Fruit fly (Drosophila melanogaster): ENCODE results near the gene Ubc2.

Gene Ubc2

DNA sequence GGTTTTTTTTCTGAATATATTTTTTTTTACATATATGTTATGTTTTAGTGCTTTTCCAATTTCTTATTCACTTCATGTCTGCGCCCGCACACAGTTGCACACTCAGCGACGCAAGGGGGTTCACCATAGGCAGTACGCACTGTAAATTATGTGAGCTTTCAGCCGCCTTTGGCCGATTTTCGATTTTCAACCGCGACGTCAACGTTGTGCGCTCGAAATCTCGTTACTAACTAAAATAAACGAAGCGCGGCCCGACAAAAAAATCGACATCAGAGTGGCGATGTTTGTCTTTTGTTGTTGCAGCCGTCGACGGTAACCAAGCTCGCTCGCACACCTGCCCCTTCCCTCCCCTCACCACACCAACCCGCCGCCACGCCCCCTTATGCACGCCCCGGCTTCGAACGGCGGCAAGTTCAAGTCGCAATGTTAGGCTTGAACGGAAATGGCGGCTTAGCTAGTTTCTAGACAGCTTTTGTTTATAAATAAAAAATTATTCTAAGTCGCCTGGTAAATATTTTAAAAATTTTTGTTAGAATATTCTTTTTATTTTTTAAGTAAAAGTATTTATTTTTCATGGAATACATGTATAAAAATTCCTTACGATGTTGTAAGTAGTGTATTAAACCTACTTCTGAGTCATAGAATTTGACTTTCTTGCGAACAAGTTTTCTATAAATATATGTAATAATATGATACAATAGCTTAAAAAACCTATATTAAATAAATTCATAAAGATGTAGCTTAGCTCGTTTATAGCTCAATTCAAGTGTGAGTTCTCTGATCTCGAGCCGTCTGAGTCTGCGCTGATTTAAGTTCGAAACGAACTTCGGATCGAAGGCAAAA, 33.3 kb upstream of the Ubc2 start, which contains the start of gene CG31869 (continued):
- no peak; the same call in 2 of the 3 replicates for TF ChIP-seq CG11456 (GFP tag; IDR thresholded peaks at IDR 0.05)
- TF ChIP-seq PHDP (tag; optimal IDR thresholded peaks at IDR 0.05): no peak
- TF ChIP-seq nerfin-1 (tag; optimal IDR thresholded peaks at IDR 0.05): no peak
- TF ChIP-seq sens (GFP tag): peak; percentile 73
- no peak for TF ChIP-seq CG30403 (GFP tag; optimal IDR thresholded peaks at IDR 0.05)
- no peak for TF ChIP-seq grn (GFP tag; optimal IDR thresholded peaks at IDR 0.05)
- TF ChIP-seq wor (GFP tag; IDR thresholded peaks at IDR 0.05): no peak
- TF ChIP-seq CG17361 (GFP tag; IDR thresholded peaks at IDR 0.05): no peak
- TF ChIP-seq repo (GFP tag; optimal IDR thresholded peaks at IDR 0.05): no peak
- TF ChIP-seq Bgb (GFP tag; IDR thresholded peaks at IDR 0.05; ENCODE audit: partially characterized antibody): 0 out of 2 replicates have a peak, but pooled peaks have one; percentile 10
- peak; percentile 60 for TF ChIP-seq Drgx (GFP tag; IDR thresholded peaks at IDR 0.05)
- TF ChIP-seq CG11247 (GFP tag; IDR thresholded peaks at IDR 0.05): no peak
- TF ChIP-seq CG8290 (GFP tag; optimal IDR thresholded peaks at IDR 0.05): no peak
- TF ChIP-seq CG8290 (tag; optimal IDR thresholded peaks at IDR 0.05): no peak
- TF ChIP-seq Dbx (GFP tag; IDR thresholded peaks at IDR 0.05): no peak
- TF ChIP-seq CG3163 (GFP tag; optimal IDR thresholded peaks at IDR 0.05): no peak
- no peak for TF ChIP-seq usp (GFP tag; optimal IDR thresholded peaks at IDR 0.05)
- TF ChIP-seq B-H1 (GFP tag; IDR thresholded peaks at IDR 0.05): no peak
- TF ChIP-seq Doc3 (GFP tag; IDR thresholded peaks at IDR 0.05; ENCODE audit: partially characterized antibody): no peak
- TF ChIP-seq Aef1 (GFP tag; IDR thresholded peaks at IDR 0.05): peak; percentile 16; the same call in 1 of the 3 replicates
- no peak for TF ChIP-seq pita (GFP tag; optimal IDR thresholded peaks at IDR 0.05)
- TF ChIP-seq TFAM (GFP tag; optimal IDR thresholded peaks at IDR 0.05): no peak
- TF ChIP-seq Atf3 (GFP tag; optimal IDR thresholded peaks at IDR 0.05): no peak
- no peak for TF ChIP-seq ham (GFP tag; IDR thresholded peaks at IDR 0.05)
- TF ChIP-seq CG15696 (tag; optimal IDR thresholded peaks at IDR 0.05): no peak
- TF ChIP-seq CG4424 (GFP tag; optimal IDR thresholded peaks at IDR 0.05): no peak
- no peak for TF ChIP-seq Dip2 (GFP tag; IDR thresholded peaks at IDR 0.05)
- TF ChIP-seq chn (GFP tag; optimal IDR thresholded peaks at IDR 0.05): no peak
- TF ChIP-seq slbo (GFP tag; IDR thresholded peaks at IDR 0.05): peak; percentile 61
- TF ChIP-seq nom (GFP tag; optimal IDR thresholded peaks at IDR 0.05): no peak
- 0 out of 2 replicates have a peak, but pooled peaks have one; percentile 15 for TF ChIP-seq CG4730 (GFP tag; IDR thresholded peaks at IDR 0.05)
- TF ChIP-seq Ada2b (GFP tag; IDR thresholded peaks at IDR 0.05): no peak
- TF ChIP-seq her (GFP tag; optimal IDR thresholded peaks at IDR 0.05): no peak
- TF ChIP-seq sob (GFP tag; IDR thresholded peaks at IDR 0.05): no peak
- no peak for TF ChIP-seq CG10565 (GFP tag; optimal IDR thresholded peaks at IDR 0.05)
- TF ChIP-seq Gug (GFP tag; IDR thresholded peaks at IDR 0.05): peak; percentile 41; the same call in 1 of the 4 replicates
- TF ChIP-seq tx (GFP tag; optimal IDR thresholded peaks at IDR 0.05): no peak
- no peak for TF ChIP-seq toy (GFP tag; IDR thresholded peaks at IDR 0.05)
- peak; percentile 11; the same call in 1 of the 2 replicates for TF ChIP-seq CG13287 (GFP tag; IDR thresholded peaks at IDR 0.05; ENCODE audit: partially characterized antibody)
- TF ChIP-seq Lim3 (GFP tag; IDR thresholded peaks at IDR 0.05): no peak
- TF ChIP-seq CG10959 (GFP tag; IDR thresholded peaks at IDR 0.05): no peak
- TF ChIP-seq amos (GFP tag; IDR thresholded peaks at IDR 0.05; ENCODE audit: partially characterized antibody): no peak
- peak; percentile 41 for TF ChIP-seq row (GFP tag; IDR thresholded peaks at IDR 0.05)
- TF ChIP-seq prd (optimal IDR thresholded peaks at IDR 0.05): no peak
- TF ChIP-seq prd (GFP tag; IDR thresholded peaks at IDR 0.05): no peak
- no peak for TF ChIP-seq CG12299 (tag; optimal IDR thresholded peaks at IDR 0.05)
- TF ChIP-seq sqz (GFP tag; optimal IDR thresholded peaks at IDR 0.05): peak; percentile 57
- no peak for TF ChIP-seq ap (GFP tag; IDR thresholded peaks at IDR 0.05)
- TF ChIP-seq tap (tag; optimal IDR thresholded peaks at IDR 0.05): no peak
- no peak for TF ChIP-seq CG7357 (GFP tag; IDR thresholded peaks at IDR 0.05)
- TF ChIP-seq fd96Cb (tag; optimal IDR thresholded peaks at IDR 0.05): no peak
- no peak for TF ChIP-seq abd-A (tag; optimal IDR thresholded peaks at IDR 0.05)

Data from whole organism, embryonic.